Worm (Caenorhabditis elegans): ENCODE data around the gene tag-234.

DNA sequence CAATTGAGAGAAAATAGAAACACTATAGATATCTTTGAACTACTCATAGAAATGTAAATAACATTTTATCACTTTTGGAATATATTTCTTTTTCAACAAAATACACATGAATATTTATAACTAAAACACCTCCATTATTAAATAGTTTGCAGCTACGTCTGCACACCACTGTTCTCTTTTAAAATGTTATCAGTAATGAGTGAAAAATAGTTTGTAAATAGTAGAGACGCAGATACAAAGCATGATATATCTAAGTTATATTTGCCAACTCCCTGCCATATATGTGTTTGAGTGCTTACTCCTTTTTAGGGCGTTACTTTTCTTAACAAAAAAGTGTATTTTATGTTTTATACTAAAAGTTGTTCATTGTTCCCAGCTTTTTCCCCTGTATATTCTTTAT, 17.8 kb upstream of the tag-234 start:
- TF ChIP-seq unc-39 (tag; optimal IDR thresholded peaks at IDR 0.05), result no peak
- no peak for TF ChIP-seq ztf-1 (GFP tag; conservative IDR thresholded peaks at IDR 0.05)
- TF ChIP-seq nhr-237 (tag; optimal IDR thresholded peaks at IDR 0.05), result no peak
- no peak for TF ChIP-seq unc-55 (GFP tag; optimal IDR thresholded peaks at IDR 0.05)
- TF ChIP-seq unc-62 (GFP tag; optimal IDR thresholded peaks at IDR 0.05), result no peak
- TF ChIP-seq elt-1 (tag; optimal IDR thresholded peaks at IDR 0.05), result no peak
- no peak for TF ChIP-seq nhr-12 (tag; optimal IDR thresholded peaks at IDR 0.05)
- TF ChIP-seq nhr-21 (tag; optimal IDR thresholded peaks at IDR 0.05), result no peak
- no peak for TF ChIP-seq blmp-1 (tag; optimal IDR thresholded peaks at IDR 0.05; ENCODE audit: insufficient read depth)

Data from whole organism, L2 larva.